Worm (Caenorhabditis elegans) whole organism, L3 larva: ENCODE measurements around the gene B0432.14.
A peak's percentile ranks its signal among the peaks of the same experiment; 100 is the strongest.

Experiments used
- ceh-82 ChIP-seq: fragments of 150-350 bp; optimal IDR thresholded peaks from 2 replicates; lab custom pipeline; 2014; ENCODE audit warnings: missing biosample characterization, missing genetic modification characterization
- elt-3 ChIP-seq, 3 experiments: fragments of 150-350 bp in 1 of 3; sonication (generic microtip) in 2 of 3; optimal IDR thresholded peaks; 2 replicates in 2 of 3; 4 replicates in 1 of 3; lab custom pipeline; 2014 to 2017; ENCODE audit warnings: missing biosample characterization in 3 of 3, missing genetic modification characterization in 3 of 3
- jun-1 ChIP-seq: fragments of 150-350 bp; optimal IDR thresholded peaks from 2 replicates; lab custom pipeline; 2014; ENCODE audit warnings: missing biosample characterization, missing genetic modification reagents, missing genetic modification characterization
- mml-1 ChIP-seq: fragments of 150-350 bp; sonication (generic microtip); optimal IDR thresholded peaks from 3 replicates; lab custom pipeline; 2014; ENCODE audit warnings: missing biosample characterization, missing genetic modification characterization
- nhr-11 ChIP-seq: fragments of 150-350 bp; optimal IDR thresholded peaks from 2 replicates; lab custom pipeline; 2014; ENCODE audit warnings: missing biosample characterization, missing genetic modification characterization
- nhr-12 ChIP-seq: fragments of 150-350 bp; optimal IDR thresholded peaks from 2 replicates; lab custom pipeline; 2014; ENCODE audit warnings: missing biosample characterization, missing genetic modification characterization
- nhr-237 ChIP-seq: fragments of 150-350 bp; optimal IDR thresholded peaks from 2 replicates; lab custom pipeline; 2014; ENCODE audit warnings: missing biosample characterization, missing genetic modification characterization
- nhr-67 ChIP-seq: fragments of 150-350 bp; optimal IDR thresholded peaks from 2 replicates; lab custom pipeline; 2014; ENCODE audit warnings: missing biosample characterization, missing genetic modification characterization
- nhr-77 ChIP-seq: fragments of 150-350 bp; optimal IDR thresholded peaks from 2 replicates; lab custom pipeline; 2014; ENCODE audit warnings: missing biosample characterization, missing genetic modification characterization
- snpc-4 ChIP-seq: fragments of 150-350 bp; optimal IDR thresholded peaks from 2 replicates; lab custom pipeline; 2014; ENCODE audit warnings: missing biosample characterization, missing genetic modification characterization
- unc-39 ChIP-seq: sonication (generic microtip); optimal IDR thresholded peaks from 4 replicates; lab custom pipeline; 2017; ENCODE audit warnings: missing biosample characterization, missing genetic modification characterization
- unc-62 ChIP-seq: fragments of 150-350 bp; sonication (generic microtip); optimal IDR thresholded peaks from 4 replicates; lab custom pipeline; 2014; ENCODE audit warnings: missing biosample characterization, missing genetic modification reagents, missing genetic modification characterization
- zag-1 ChIP-seq: fragments of 150-350 bp; optimal IDR thresholded peaks from 2 replicates; lab custom pipeline; 2014; ENCODE audit warnings: missing biosample characterization, missing genetic modification characterization
- ztf-4 ChIP-seq: fragments of 150-350 bp; optimal IDR thresholded peaks from 2 replicates; lab custom pipeline; 2014; ENCODE audit warnings: missing biosample characterization, missing genetic modification characterization

DNA sequence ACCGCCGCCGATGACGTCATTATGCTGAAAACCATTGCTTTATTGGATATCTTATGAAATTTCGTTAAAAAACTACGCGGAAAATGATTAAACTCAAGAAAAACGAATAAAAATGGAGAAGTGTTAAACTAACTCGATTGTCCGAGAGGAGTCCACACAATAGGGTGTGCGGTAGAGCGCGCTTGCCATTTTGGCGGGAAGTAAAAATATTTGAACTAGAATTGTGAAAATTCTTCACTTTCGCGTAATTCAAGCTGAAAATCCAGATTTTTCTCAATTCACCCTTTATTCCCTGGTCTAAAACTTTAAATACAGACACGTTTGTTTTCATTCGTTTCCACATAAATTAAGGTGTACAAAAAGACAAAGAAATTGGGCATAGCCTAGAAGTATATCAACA, 47.6 kb upstream of the B0432.14 start, which contains the start of gene F48A11.4:
- TF ChIP-seq unc-62 (GFP tag; lab: Kevin White, UChicago) (no peak), ztf-4 (tag; lab: Kevin White, UChicago) (peak; percentile 63), nhr-237 (tag; lab: Kevin White, UChicago) (no peak), ceh-82 (tag; lab: Kevin White, UChicago) (peak; percentile 87), mml-1 (tag; lab: Kevin White, UChicago) (no peak), zag-1 (no peak), nhr-12 (tag; lab: Kevin White, UChicago) (no peak), jun-1 (tag; lab: Kevin White, UChicago) (peak; percentile 89), nhr-77 (peak; percentile 52), elt-3 (tag; optimal IDR thresholded peaks at IDR 0.05; lab: Kevin White, UChicago) (peak in 1 of 3 experiments; percentile 3), nhr-67 (tag; lab: Kevin White, UChicago) (no peak), snpc-4 (tag; lab: Kevin White, UChicago) (peak; percentile 74), nhr-11 (tag; lab: Kevin White, UChicago) (peak; percentile 23), unc-39 (tag; lab: Kevin White, UChicago) (no peak)
